Fruit fly (Drosophila melanogaster): Measurements from ENCODE around the gene Rpp14b.

Rpp14b gene

DNA sequence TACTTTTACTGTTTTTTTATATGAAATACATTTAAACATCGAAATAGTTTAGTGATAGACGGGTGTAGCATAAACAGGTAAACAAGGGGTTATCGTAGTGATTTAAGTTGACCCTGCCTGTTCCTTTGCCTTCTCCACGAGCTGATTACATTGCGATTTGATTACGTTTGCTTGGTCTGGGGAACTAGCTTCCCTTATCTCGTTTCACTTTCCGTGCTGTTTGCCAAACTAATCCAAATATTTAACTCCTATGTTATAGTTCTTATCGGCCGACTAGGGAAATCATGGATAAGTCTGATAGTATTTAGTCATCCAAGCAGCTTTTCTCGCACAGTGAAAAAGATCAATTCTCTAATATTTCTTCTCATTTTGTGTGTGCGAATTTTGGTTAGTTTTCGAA, 6.2 kb downstream of the Rpp14b start:
- TF ChIP-seq CTCF (optimal IDR thresholded peaks at IDR 0.05): no peak
- TF ChIP-seq CG8478 (optimal IDR thresholded peaks at IDR 0.05): no peak

DNA sequence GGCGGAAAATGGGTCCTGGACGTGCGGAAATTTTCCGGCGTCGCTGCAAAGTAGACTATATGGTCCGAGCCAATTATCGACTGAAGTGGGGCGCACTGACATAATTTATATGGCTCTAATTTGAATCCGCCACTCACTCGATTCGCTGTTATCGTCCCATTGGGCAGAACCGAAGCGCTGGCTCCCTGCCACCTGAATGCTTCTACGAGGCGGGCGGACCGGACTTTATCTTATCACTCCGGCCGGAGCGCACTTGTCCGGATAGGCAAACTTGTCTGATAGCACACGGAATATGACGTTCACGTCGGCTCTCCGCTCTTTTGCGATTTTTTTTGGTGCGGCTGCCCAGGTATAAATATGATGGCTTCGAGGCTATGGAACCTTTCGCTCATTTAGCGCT, 6.8 kb downstream of the Rpp14b start:
- no peak for TF ChIP-seq CG8478 (optimal IDR thresholded peaks at IDR 0.05)
- no peak for TF ChIP-seq CTCF (optimal IDR thresholded peaks at IDR 0.05)

DNA sequence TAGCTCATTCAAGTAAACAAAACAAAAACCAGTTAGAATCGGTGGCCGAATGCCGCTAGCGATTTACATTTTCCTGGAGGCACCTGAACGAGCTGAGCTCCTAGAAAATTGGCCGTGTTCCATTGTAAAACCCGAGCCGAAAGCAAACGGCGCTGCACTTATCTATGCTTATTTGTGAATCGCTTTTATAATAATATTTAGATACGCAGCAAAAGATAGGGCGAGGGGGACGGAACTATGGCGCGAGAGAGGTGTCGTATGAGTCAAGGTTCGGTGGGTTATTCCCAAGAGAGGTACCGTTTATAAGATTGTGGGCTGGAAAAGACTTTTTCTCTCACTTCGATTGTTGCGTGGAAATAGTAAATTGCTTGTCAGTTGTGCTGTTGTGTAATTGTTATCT, 7.9 kb downstream of the Rpp14b start:
- TF ChIP-seq CTCF (optimal IDR thresholded peaks at IDR 0.05) (no peak), CG8478 (optimal IDR thresholded peaks at IDR 0.05) (no peak)

DNA sequence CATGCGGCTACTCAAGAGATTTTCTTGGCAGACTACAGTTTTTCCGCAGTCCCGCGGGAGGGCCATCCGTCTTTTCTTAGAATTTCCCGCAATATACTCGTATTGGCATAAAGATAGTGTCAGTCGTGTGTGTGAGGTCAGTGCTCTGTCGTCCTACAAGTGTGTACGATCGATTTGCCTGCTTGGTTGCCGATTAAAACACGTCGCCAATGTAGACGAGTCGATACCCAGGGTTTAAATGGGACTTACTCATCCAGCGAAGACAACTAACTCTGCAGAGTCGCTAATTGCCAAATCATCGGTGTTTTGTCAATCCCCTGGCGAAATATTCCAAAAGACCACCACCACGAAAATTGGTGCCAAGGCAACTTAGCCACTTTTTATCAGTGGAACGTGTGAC, 10.2 kb downstream of the Rpp14b start:
- TF ChIP-seq CG8478 (optimal IDR thresholded peaks at IDR 0.05): no peak
- TF ChIP-seq CTCF (optimal IDR thresholded peaks at IDR 0.05): no peak

DNA sequence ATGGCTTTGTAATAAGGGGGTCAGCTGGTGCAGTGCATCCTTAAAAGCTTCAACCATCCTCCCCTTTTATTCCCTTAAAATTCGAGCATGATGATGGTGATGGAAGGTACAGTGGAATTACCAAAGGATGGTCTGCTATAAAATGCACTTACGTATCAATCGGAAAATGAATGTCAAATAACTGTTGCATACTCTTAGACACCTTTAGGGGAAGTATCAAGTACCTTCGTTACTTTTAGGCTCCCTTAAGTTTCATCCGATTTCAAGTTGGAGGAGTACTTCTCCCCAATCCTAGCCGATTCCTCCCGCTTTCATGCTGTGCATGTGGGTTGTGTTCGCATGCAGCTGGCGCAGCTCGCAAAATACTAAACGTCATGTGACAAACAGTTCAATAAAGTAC, 14.4 kb downstream of the Rpp14b start:
- no peak for TF ChIP-seq CG8478 (optimal IDR thresholded peaks at IDR 0.05)
- no peak for TF ChIP-seq CTCF (optimal IDR thresholded peaks at IDR 0.05)

DNA sequence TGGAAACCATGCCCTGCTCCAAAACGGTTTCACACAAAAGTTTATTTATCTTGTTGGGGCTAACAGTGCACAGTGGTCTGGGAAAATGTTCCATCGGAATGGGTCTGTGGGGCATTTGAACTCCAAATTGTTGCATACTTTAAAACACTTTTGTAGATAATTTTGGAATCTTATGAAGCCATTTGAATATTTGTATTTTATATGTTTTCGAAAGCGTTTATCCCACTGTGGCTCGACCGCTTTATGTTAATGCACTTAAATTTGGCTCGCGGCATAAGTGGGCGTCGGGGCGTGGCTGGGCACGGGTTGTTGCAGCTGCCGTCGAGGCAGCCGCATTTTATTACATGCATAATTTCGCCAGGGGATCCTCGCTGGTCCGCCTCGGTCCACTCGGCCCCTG, 16.1 kb downstream of the Rpp14b start:
- TF ChIP-seq CG8478 (optimal IDR thresholded peaks at IDR 0.05) (no peak), CTCF (optimal IDR thresholded peaks at IDR 0.05) (no peak)

DNA sequence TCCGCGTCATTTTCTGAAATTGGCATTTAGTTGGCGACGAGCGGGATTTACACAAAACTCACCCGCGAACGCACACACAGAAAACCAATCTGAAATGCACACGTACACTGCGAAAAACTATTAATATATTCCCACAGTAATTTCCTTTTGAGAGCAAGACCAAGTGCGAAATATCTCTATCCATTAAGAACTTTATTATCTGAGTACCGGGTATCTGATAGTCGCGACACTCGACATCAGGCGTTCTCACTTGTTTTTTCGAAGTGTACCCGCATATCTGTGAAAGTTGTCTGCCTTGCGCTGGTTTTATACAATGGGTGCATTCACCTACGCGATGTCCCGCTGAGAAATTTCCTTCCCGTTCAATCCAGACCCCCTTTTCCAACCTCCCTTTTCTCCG, 20.3 kb downstream of the Rpp14b start:
- TF ChIP-seq CG8478 (optimal IDR thresholded peaks at IDR 0.05): no peak

DNA sequence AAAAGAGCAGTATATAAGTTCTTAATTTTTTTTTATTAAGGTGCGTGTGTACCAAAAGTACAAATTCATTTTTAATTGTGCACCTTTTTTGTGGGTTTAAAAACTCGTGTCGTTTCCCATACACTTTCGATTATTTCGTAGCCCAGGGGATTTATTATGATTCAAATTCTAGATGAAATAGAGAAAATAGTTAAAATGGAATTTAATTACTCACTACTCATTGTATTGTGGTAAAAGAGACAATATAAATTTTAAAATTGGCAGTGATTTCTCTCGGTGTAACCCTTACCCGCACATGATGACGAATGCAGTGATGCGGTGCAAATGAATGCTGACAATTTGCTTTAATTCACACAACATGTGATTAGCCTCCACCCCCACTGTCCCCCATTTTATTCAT, 27.5 kb downstream of the Rpp14b start:
- TF ChIP-seq CG8478 (optimal IDR thresholded peaks at IDR 0.05): no peak
- TF ChIP-seq CTCF (optimal IDR thresholded peaks at IDR 0.05): no peak

DNA sequence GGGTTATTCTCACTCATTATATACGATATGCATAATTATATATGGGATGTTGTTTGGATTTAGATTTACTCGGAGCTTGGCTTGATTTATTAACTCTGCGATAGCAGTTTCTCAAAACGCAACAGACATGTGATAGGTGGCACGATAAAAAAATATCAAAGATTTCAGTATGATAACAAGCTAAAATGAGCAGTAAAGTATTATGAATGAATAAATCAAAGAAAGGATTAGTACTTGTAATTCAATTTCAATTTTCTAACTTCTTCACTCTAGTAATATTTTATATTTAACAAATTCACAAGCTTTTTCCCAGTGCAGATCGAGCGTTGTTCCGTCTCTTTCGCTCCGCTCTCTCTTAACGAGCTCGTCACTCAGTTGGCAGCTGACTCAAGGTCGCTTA, 28.4 kb downstream of the Rpp14b start:
- TF ChIP-seq CG8478 (optimal IDR thresholded peaks at IDR 0.05): no peak
- no peak for TF ChIP-seq CTCF (optimal IDR thresholded peaks at IDR 0.05)

DNA sequence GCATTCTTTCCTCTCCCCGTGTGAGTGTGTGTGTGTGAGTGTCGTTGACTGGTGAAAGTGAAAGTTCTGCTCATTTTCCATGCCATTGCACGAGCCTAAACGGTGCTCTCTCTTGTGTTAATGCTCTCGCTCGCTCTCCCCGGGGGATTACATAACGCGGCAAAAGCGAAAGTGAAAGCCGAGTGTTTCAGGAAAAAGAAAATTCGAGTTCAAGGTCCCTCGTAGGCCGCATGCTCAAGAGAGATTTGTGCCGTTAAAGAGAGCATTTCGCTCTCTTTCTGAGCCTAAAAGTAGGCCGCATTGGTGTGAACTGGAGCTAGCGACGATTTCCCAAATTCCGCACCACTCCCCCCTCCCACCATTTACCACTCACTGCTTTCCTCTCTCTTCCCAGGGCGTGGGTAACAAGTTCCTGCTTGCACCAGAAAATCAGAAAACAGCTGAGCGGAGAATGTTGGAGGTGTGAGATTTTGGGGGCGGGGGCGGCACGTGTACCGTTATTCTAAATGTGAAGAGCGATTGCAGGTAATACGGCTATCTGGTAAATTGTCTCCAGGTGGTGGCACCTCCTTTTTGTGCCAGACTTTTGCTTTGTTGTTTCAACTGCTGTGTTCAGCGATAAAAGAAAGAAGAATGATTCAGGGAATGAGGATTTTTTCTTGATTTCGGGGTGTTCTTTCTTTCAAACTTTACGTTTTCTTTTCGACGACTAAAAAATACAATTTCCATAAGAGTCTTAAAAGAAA, 34.7 kb downstream of the Rpp14b start:
- TF ChIP-seq CTCF (optimal IDR thresholded peaks at IDR 0.05): no peak
- TF ChIP-seq CG8478 (optimal IDR thresholded peaks at IDR 0.05): no peak

DNA sequence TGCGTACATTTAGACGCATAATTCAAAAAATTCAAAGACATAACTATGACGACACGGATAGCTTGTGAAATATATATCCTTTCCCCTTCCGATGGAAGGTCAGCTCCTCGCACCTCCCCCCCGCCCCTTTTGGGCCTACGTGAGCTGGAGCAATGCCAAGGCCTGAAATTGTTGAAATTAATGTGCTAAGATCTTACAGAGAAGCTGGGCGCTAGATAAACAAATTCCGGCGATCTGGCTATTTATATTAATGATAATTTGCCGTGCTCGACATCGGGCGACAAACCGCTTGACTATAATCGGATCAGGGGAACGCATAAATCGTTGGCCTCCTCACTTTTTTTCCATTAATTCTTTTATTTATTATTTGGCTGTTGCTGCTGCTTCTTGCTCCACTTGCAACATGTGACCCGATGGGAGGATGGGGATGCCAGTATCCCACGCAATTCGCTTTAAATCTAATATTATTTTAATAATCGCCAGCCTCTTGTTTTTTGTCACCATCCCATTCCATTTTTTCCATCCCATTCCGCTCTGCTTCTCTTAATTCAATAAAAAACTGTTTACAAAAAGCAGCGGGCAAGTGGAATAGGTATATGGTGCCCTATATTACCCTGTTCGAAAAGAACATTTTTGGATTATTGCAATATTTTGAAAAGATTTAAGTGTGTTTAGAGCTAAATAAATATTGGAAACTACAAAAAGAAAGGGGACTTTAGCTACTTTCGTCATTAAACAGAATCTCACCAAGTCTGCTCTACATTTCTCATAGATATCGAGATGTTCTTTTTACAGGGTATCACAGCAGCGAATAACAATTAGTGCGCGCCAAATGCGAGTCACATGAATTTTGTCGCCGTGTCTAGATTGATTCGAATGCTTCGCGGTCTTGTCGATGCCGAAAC, 36.3 kb downstream of the Rpp14b start:
- TF ChIP-seq CTCF (optimal IDR thresholded peaks at IDR 0.05): no peak

DNA sequence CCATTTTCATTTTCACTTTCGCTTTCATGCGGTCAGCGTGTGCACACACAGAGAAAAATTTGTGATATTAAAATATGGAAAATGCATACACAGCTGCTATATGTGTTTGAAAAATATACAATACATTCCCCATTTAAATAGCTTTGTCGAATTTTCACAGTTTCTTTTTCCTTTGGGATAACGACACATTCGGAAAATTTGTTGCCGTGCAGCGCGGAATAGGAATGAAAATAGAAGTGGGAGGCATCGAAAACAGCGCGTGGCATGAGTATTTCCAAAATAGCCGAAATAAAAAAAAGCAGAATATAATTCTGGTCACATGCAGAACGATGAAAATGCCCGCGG, 36.9 kb downstream of the Rpp14b start:
- TF ChIP-seq CTCF (optimal IDR thresholded peaks at IDR 0.05): no peak
- TF ChIP-seq CG8478 (optimal IDR thresholded peaks at IDR 0.05): no peak

DNA sequence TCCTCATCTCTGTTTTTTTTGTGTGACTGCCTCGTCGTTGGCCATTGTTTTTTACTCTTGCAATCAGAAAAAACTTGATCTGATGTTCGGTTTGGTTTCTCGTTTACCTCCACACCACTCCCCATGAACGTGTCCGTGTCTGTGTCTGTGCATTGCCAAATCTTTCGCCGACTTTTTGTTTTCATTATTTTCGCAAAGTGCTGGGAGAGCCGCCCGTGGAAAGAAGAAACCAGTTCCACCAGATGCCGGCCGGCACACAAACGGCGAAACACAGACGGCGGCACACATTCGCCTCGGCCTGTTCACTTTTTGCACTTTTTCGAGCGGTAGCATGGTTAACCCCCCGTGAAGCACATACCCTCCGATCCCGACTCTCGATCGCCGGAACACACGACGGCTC, 39.6 kb downstream of the Rpp14b start:
- TF ChIP-seq CG8478 (optimal IDR thresholded peaks at IDR 0.05) (no peak), CTCF (optimal IDR thresholded peaks at IDR 0.05) (no peak)

DNA sequence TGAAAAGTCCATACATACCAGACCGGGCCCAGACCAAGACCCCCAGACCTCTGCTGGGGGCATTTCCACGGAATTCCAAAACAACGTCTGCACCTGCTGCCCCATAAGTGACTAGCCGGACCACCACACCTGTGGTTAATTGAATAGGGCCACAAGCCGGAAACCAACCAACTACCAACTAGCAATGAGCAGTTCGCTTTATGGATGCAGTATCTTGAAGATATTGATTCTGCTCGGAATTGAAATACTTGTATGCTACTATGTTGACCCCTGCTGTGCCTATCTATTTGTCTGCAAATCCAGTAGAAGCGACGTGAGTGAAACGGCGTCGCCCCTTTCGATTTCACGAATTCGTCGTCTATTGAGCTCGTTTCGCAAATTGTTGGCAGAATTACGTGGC, 40.1 kb downstream of the Rpp14b start:
- TF ChIP-seq CG8478 (optimal IDR thresholded peaks at IDR 0.05): no peak
- TF ChIP-seq CTCF (optimal IDR thresholded peaks at IDR 0.05): no peak

DNA sequence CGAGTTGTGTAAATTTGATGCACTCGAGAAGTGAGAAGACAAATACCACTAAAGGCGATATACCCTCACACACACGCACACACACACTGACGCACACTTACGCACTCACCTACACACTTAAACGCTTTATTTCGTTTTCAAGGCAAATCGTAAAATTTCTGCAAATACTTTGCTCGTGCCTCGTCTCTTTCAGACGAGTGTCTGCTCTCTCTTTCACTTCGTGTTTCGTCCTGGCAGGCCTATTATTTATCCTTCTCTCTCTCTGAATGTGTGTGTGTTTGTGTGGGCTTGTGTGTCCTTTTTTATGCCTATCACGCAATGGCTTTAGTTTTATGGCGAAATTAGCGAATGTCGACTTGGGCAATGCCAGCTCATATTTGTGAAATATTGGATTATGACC, 42.5 kb downstream of the Rpp14b start:
- TF ChIP-seq CTCF (optimal IDR thresholded peaks at IDR 0.05): no peak
- TF ChIP-seq CG8478 (optimal IDR thresholded peaks at IDR 0.05): no peak

DNA sequence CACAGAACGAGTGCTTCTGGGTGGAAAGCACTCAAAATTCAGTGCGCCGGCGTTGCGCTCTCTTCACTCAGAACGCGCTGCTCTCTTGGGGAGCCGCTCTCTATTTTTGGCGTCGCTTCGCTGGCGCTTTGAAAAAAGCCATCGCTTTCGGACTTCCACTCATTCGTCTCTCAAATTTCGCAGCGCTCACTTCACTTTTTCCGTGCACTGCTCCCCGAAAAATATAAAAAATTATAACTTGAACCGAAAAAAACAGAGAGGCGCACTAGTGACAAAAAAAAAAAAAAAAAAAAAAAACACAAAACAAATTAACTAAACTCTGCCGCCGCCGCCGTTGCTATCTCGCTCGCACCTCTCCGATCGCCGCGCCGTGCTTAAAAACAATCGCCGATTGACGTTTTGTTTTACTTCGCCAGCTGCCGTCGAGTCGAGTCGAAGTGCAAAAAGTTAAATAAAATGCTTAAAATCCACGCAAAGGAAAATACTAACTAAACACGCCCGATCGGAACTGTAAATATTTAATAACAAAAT, 43.6 kb downstream of the Rpp14b start:
- no peak for TF ChIP-seq CTCF (optimal IDR thresholded peaks at IDR 0.05)
- TF ChIP-seq CG8478 (optimal IDR thresholded peaks at IDR 0.05): no peak

Measured in S2 (cell line).